Worm (Caenorhabditis elegans) whole organism, L4 larva: ENCODE measurements around the gene pud-3.

Experiments used
- F10B5.3 ChIP-seq: sonication (generic microtip); optimal IDR thresholded peaks from 2 replicates; lab custom pipeline; 2016; ENCODE audit warnings: mild to moderate bottlenecking, missing genetic modification characterization, missing compliant biosample characterization
- F26F4.8 ChIP-seq: fragments of 200-800 bp; sonication (Bioruptor generic); conservative IDR thresholded peaks from 2 replicates; pipeline ENCODE4 v1.3.6; 2022; ENCODE audit warnings: missing genetic modification characterization, missing compliant biosample characterization
- F37D6.2 ChIP-seq: sonication (generic microtip); optimal IDR thresholded peaks from 2 replicates; lab custom pipeline; 2016; ENCODE audit warnings: mild to moderate bottlenecking, missing genetic modification characterization, missing compliant biosample characterization
- Y105C5A.15 ChIP-seq: fragments of 200-800 bp; sonication (Bioruptor generic); IDR thresholded peaks from 2 replicates; pipeline ENCODE4 v1.3.6; 2022; ENCODE audit warnings: missing genetic modification characterization, missing compliant biosample characterization
- Y48G9A.11 ChIP-seq: fragments of 200-800 bp; sonication (Bioruptor generic); IDR thresholded peaks from 2 replicates; pipeline ENCODE4 v1.3.6; 2022; ENCODE audit warnings: missing genetic modification reagents, missing genetic modification characterization, missing compliant biosample characterization
- Y5F2A.4 ChIP-seq: fragments of 200-800 bp; sonication (Bioruptor generic); optimal IDR thresholded peaks from 2 replicates; lab custom pipeline; 2018; ENCODE audit warnings: mild to moderate bottlenecking, missing genetic modification characterization, missing compliant biosample characterization
- ZK546.5 ChIP-seq, 2 experiments: sonication (generic microtip); optimal IDR thresholded peaks; 2 replicates each; lab custom pipeline; 2017; ENCODE audit warnings: missing biosample characterization in 2 of 2, missing genetic modification characterization in 2 of 2
- aha-1 ChIP-seq: fragments of 150-350 bp; peaks from one replicate; lab custom pipeline; 2014; ENCODE audit warnings: missing biosample characterization, missing genetic modification characterization
- aly-2 ChIP-seq: sonication (generic microtip); optimal IDR thresholded peaks from 2 replicates; lab custom pipeline; 2018; ENCODE audit warnings: missing biosample characterization, missing genetic modification characterization
- ceh-20 ChIP-seq: fragments of 200-800 bp; sonication (Bioruptor generic); IDR thresholded peaks from 2 replicates; pipeline ENCODE4 v1.3.6; 2022; ENCODE audit warnings: missing genetic modification reagents, missing genetic modification characterization, missing compliant biosample characterization
- ceh-32 ChIP-seq: sonication (generic microtip); optimal IDR thresholded peaks from 2 replicates; lab custom pipeline; 2016; ENCODE audit warnings: mild to moderate bottlenecking, missing genetic modification characterization, missing compliant biosample characterization; ENCODE audit not compliant: poor library complexity
- ces-1 ChIP-seq: fragments of 150-350 bp; sonication (generic microtip); optimal IDR thresholded peaks from 4 replicates; lab custom pipeline; 2014; ENCODE audit warnings: missing biosample characterization, missing genetic modification reagents, missing genetic modification characterization
- daf-19 ChIP-seq: fragments of 200-800 bp; sonication (Bioruptor generic); conservative IDR thresholded peaks from 2 replicates; pipeline ENCODE4 v1.3.6; 2022; ENCODE audit warnings: missing genetic modification characterization, missing compliant biosample characterization
- daf-8 ChIP-seq: fragments of 200-800 bp; sonication (Bioruptor generic); IDR thresholded peaks from 2 replicates; pipeline ENCODE4 v1.3.6; 2022; ENCODE audit warnings: missing genetic modification characterization, missing compliant biosample characterization
- dmd-6 ChIP-seq: fragments of 200-800 bp; sonication (Bioruptor generic); IDR thresholded peaks from 2 replicates; pipeline ENCODE4 v1.3.6; 2022; ENCODE audit warnings: missing genetic modification reagents, missing genetic modification characterization, missing compliant biosample characterization
- dve-1 ChIP-seq: sonication (generic microtip); optimal IDR thresholded peaks from 2 replicates; lab custom pipeline; 2017; ENCODE audit warnings: antibody characterized with exemption, mild to moderate bottlenecking, missing genetic modification characterization, missing compliant biosample characterization; ENCODE audit not compliant: insufficient read depth
- fkh-10 ChIP-seq: fragments of 150-350 bp; optimal IDR thresholded peaks from 2 replicates; lab custom pipeline; 2014; ENCODE audit warnings: missing biosample characterization, missing genetic modification reagents, missing genetic modification characterization
- fos-1 ChIP-seq: fragments of 150-350 bp; optimal IDR thresholded peaks from 2 replicates; lab custom pipeline; 2014; ENCODE audit warnings: missing biosample characterization, missing genetic modification characterization
- hlh-11 ChIP-seq: fragments of 200-800 bp; sonication (Bioruptor generic); optimal IDR thresholded peaks from 2 replicates; lab custom pipeline; 2018; ENCODE audit warnings: mild to moderate bottlenecking, missing genetic modification characterization, missing compliant biosample characterization
- lin-1 ChIP-seq: fragments of 200-800 bp; sonication (Bioruptor generic); IDR thresholded peaks from 2 replicates; pipeline ENCODE4 v1.3.6; 2022; ENCODE audit warnings: missing genetic modification reagents, missing genetic modification characterization, missing compliant biosample characterization
- lir-3 ChIP-seq: sonication (generic microtip); optimal IDR thresholded peaks from 2 replicates; lab custom pipeline; 2016; ENCODE audit warnings: mild to moderate bottlenecking, missing genetic modification characterization, missing compliant biosample characterization
- madf-9 ChIP-seq: fragments of 200-800 bp; sonication (Bioruptor generic); conservative IDR thresholded peaks from 2 replicates; pipeline ENCODE4 v1.3.6; 2022; ENCODE audit warnings: missing genetic modification reagents, missing genetic modification characterization, missing compliant biosample characterization
- mdl-1 ChIP-seq, 2 experiments: fragments of 150-350 bp in 1 of 2; sonication (generic microtip) in 1 of 2; optimal IDR thresholded peaks; 2 replicates each; lab custom pipeline; 2014 to 2017; ENCODE audit warnings: missing biosample characterization in 2 of 2, missing genetic modification characterization in 2 of 2
- mdt-29 ChIP-seq: fragments of 200-800 bp; sonication (Bioruptor generic); IDR thresholded peaks from 2 replicates; pipeline ENCODE4 v1.3.6; 2022; ENCODE audit warnings: missing genetic modification reagents, missing genetic modification characterization, missing compliant biosample characterization
- nhr-10 ChIP-seq: fragments of 150-350 bp; optimal IDR thresholded peaks from 2 replicates; lab custom pipeline; 2014; ENCODE audit warnings: missing biosample characterization, missing genetic modification characterization
- nhr-102 ChIP-seq: sonication (generic microtip); optimal IDR thresholded peaks from 2 replicates; lab custom pipeline; 2016; ENCODE audit warnings: mild to moderate bottlenecking, missing genetic modification characterization, moderate library complexity, missing compliant biosample characterization
- nhr-11 ChIP-seq: fragments of 150-350 bp; optimal IDR thresholded peaks from 2 replicates; lab custom pipeline; 2014; ENCODE audit warnings: missing biosample characterization, missing genetic modification characterization
- nhr-237 ChIP-seq: sonication (generic microtip); optimal IDR thresholded peaks from 2 replicates; lab custom pipeline; 2017; ENCODE audit warnings: missing biosample characterization, missing genetic modification characterization
- nhr-25 ChIP-seq: sonication (generic microtip); optimal IDR thresholded peaks from 2 replicates; lab custom pipeline; 2017; ENCODE audit warnings: missing genetic modification characterization, mild to moderate bottlenecking, missing compliant biosample characterization, antibody characterized with exemption, moderate library complexity, borderline replicate concordance; ENCODE audit not compliant: insufficient read depth
- nhr-28 ChIP-seq: fragments of 150-350 bp; optimal IDR thresholded peaks from 2 replicates; lab custom pipeline; 2014; ENCODE audit warnings: missing biosample characterization, missing genetic modification characterization
- nhr-48 ChIP-seq: sonication (generic microtip); optimal IDR thresholded peaks from 2 replicates; lab custom pipeline; 2016; ENCODE audit warnings: mild to moderate bottlenecking, missing genetic modification characterization, missing compliant biosample characterization
- php-3 ChIP-seq: fragments of 200-800 bp; sonication (Bioruptor generic); IDR thresholded peaks from 2 replicates; pipeline ENCODE4 v1.3.6; 2022; ENCODE audit warnings: missing genetic modification reagents, missing genetic modification characterization, missing compliant biosample characterization
- pqm-1 ChIP-seq: sonication (generic microtip); optimal IDR thresholded peaks from 2 replicates; lab custom pipeline; 2017; ENCODE audit warnings: missing biosample characterization, missing genetic modification characterization
- rbr-2 ChIP-seq: sonication (generic microtip); optimal IDR thresholded peaks from 2 replicates; lab custom pipeline; 2016; ENCODE audit warnings: missing genotype, missing genetic modification characterization, missing compliant biosample characterization
- saeg-2 ChIP-seq: fragments of 200-800 bp; sonication (Bioruptor generic); IDR thresholded peaks from 2 replicates; pipeline ENCODE4 v1.3.6; 2022; ENCODE audit warnings: missing genetic modification reagents, missing genetic modification characterization, missing compliant biosample characterization
- set-16 ChIP-seq: fragments of 200-800 bp; sonication (Bioruptor generic); IDR thresholded peaks from 2 replicates; pipeline ENCODE4 v1.3.6; 2022; ENCODE audit warnings: missing genetic modification reagents, missing genetic modification characterization, missing compliant biosample characterization
- snpc-4 ChIP-seq: fragments of 150-350 bp; optimal IDR thresholded peaks from 2 replicates; lab custom pipeline; 2014; ENCODE audit warnings: missing biosample characterization, missing genetic modification characterization
- spr-1 ChIP-seq: sonication (generic microtip); optimal IDR thresholded peaks from 2 replicates; lab custom pipeline; 2016; ENCODE audit warnings: mild to moderate bottlenecking, missing genetic modification characterization, missing compliant biosample characterization
- spr-3 ChIP-seq: fragments of 200-800 bp; sonication (Bioruptor generic); optimal IDR thresholded peaks from 2 replicates; lab custom pipeline; 2018; ENCODE audit warnings: mild to moderate bottlenecking, missing genetic modification characterization, missing compliant biosample characterization
- tag-97 ChIP-seq: fragments of 200-800 bp; sonication (Bioruptor generic); IDR thresholded peaks from 2 replicates; pipeline ENCODE4 v1.3.6; 2022; ENCODE audit warnings: missing genetic modification characterization, missing compliant biosample characterization
- unc-130 ChIP-seq: sonication (generic microtip); optimal IDR thresholded peaks from 2 replicates; lab custom pipeline; 2016; ENCODE audit warnings: missing genetic modification reagents, missing genetic modification characterization, missing compliant biosample characterization
- unc-62 ChIP-seq, 3 experiments: fragments of 150-350 bp in 1 of 3; sonication (generic microtip); optimal IDR thresholded peaks in 2 of 3; peaks in 1 of 3; 1 replicate in 1 of 3; 2 replicates in 2 of 3; lab custom pipeline; 2014 to 2017; ENCODE audit warnings: missing biosample characterization in 3 of 3, missing genetic modification characterization in 3 of 3, missing genetic modification reagents in 3 of 3, missing genotype in 1 of 3
- zag-1 ChIP-seq: fragments of 150-350 bp; optimal IDR thresholded peaks from 2 replicates; lab custom pipeline; 2014; ENCODE audit warnings: missing biosample characterization, missing genetic modification characterization
- zfp-2 ChIP-seq: sonication (generic microtip); optimal IDR thresholded peaks from 2 replicates; lab custom pipeline; 2016; ENCODE audit warnings: mild to moderate bottlenecking, missing genetic modification characterization, missing compliant biosample characterization

The pud-3 gene

DNA sequence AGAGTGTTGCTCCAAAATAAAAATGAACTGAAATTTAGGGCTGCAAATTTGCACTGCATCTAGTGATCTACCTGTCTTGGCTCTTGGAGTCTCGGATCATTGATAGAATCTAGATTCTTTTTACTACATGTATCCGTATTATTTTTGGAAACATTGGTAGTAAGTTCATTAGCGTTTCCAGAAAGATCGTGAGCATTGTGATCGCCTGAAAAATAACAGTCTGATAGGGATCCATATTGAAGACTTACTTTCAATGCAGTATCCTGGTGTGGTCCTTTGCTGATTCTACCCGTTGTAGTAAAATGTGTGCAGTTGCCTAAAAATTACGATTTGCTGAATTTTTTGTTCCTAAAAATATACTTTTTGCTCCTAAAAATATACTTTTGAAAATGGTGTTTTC lies 18.6 kb downstream of the pud-3 start:
- TF ChIP-seq nhr-102 (tag; lab: Kevin White, UChicago), result no peak
- no peak for TF ChIP-seq nhr-11
- TF ChIP-seq aha-1, result peak; percentile 83
- TF ChIP-seq F37D6.2, result no peak
- no peak for TF ChIP-seq hlh-11 (tag; lab: Kevin White, UChicago)

- TF ChIP-seq Y48G9A.11 (GFP tag; lab: Robert Waterston, UW), result no peak
- TF ChIP-seq F10B5.3, result no peak
- no peak for TF ChIP-seq fos-1 (tag; lab: Kevin White, UChicago)
- TF ChIP-seq set-16, result no peak
- TF ChIP-seq ceh-20 (GFP tag; lab: Robert Waterston, UW), result no peak
- TF ChIP-seq mdt-29 (GFP tag; lab: Robert Waterston, UW), result no peak
- TF ChIP-seq snpc-4, result no peak
- no peak for TF ChIP-seq daf-19 (GFP tag; lab: Robert Waterston, UW)
These were observed 21.2 kb downstream of the pud-3 start, which contains the start of gene irld-15 for ce11 chrV:2303775-2304174. TSS of gene irld-15 (minus strand) at chrV:2303875.

DNA sequence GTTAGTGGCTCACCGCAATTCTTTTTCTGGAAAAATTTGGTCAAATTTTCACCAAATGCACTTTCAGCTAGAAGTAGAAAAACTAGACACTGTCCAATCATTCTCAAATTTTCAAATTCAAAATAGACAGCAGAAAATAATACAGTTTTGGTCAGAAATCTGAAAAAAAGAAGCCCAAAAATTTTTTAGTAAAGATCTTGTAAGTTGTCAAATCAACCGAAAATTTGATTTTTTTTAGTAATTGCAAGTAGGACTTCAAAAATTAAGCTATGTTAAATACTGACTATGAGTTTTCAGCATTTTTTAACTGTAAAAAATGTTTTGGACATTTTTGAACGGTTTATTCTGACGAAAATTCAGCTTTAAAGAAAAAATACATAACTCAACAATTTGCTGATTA lies 24.0 kb downstream of the pud-3 start, which contains the start of gene Y19D10B.8:
TSS of gene Y19D10B.8 (minus strand) at position 101 of the 400 bp plus-strand sequence.
- TF ChIP-seq nhr-237 (tag; lab: Kevin White, UChicago) (no peak), Y105C5A.15 (GFP tag; lab: Robert Waterston, UW) (no peak), nhr-25 (tag; lab: Kevin White, UChicago) (no peak), php-3 (GFP tag; lab: Robert Waterston, UW) (no peak), madf-9 (GFP tag; lab: Robert Waterston, UW) (no peak), aha-1 (no peak), lin-1 (no peak), dve-1 (tag; lab: Kevin White, UChicago) (no peak), rbr-2 (tag; lab: Kevin White, UChicago) (no peak), fkh-10 (no peak), daf-19 (GFP tag; lab: Robert Waterston, UW) (no peak), snpc-4 (no peak)

DNA sequence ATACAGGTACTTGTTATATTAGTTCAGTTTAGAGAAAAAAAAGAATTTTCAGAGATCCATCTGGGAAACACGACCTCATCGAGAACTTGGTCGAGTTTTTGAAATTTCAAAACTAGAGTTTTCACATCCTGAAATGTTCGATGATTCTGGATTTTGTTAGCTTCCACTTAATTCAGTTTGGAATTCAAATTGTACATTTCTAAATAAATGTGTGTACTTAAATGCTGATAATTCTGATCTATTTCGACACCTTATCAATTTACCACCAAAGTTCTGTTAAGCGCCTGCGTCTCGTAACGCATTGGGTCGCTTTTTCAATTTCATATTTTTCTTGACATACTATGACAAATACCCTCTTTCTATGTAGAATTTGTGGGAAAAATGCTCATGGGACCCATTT lies 30.4 kb downstream of the pud-3 start, which contains the start of gene nhr-226:
TSS of gene nhr-226 (plus strand) at position 301 of the 400 bp plus-strand sequence.
- TF ChIP-seq pqm-1 (peak; percentile 13), ces-1 (GFP tag; lab: Kevin White, UChicago) (no peak)

DNA sequence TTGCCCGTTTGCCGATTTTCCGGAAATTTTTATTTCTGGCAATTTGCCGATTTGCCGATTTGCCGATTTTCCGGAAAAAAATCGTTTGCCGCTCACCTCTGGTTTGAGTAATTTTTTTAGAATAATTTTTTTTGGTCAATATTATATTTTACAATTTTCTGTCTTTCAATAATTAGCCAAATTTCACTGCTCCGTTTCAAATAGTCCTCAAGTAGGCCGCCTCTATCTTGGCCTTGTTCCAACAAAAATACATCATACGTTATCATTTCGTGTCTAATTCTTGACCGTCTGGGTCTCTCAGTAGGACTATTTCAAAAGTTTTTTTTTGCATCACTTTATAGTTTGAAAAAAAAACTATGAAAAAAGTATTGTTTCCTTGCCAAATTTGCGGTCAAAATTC lies 32.7 kb downstream of the pud-3 start, which contains the start of gene nhr-115:
TSS of gene nhr-115 (plus strand) at position 301 of the 400 bp plus-strand sequence.
- TF ChIP-seq lin-1 (no peak), hlh-11 (tag; lab: Kevin White, UChicago) (no peak), ces-1 (GFP tag; lab: Kevin White, UChicago) (no peak), zfp-2 (tag; lab: Kevin White, UChicago) (no peak), tag-97 (no peak), aly-2 (tag; lab: Kevin White, UChicago) (no peak), daf-8 (no peak), snpc-4 (no peak), ceh-32 (no peak), ZK546.5 (tag; optimal IDR thresholded peaks at IDR 0.05; lab: Kevin White, UChicago) (no peak), F10B5.3 (no peak), spr-1 (no peak), spr-3 (GFP tag; lab: Kevin White, UChicago) (no peak), pqm-1 (peak; percentile 14), lir-3 (no peak), nhr-10 (tag; lab: Kevin White, UChicago) (no peak), Y5F2A.4 (GFP tag; lab: Kevin White, UChicago) (no peak), dmd-6 (peak; percentile 26; the same call in 1 of the 2 replicates), mdl-1 (tag; optimal IDR thresholded peaks at IDR 0.05; lab: Kevin White, UChicago) (no peak), unc-62 (GFP tag; optimal IDR thresholded peaks at IDR 0.05 in 1 of 2; lab: Kevin White, UChicago) (no peak), unc-62 (tag; optimal IDR thresholded peaks at IDR 0.05; lab: Kevin White, UChicago) (no peak), nhr-48 (tag; lab: Kevin White, UChicago) (no peak), nhr-28 (tag; lab: Kevin White, UChicago) (peak; percentile 41), F26F4.8 (no peak), zag-1 (tag; lab: Kevin White, UChicago) (no peak), saeg-2 (GFP tag; lab: Robert Waterston, UW) (no peak), unc-130 (GFP tag; lab: Kevin White, UChicago) (no peak)
